Worm (Caenorhabditis elegans) whole organism, early embryonic: ENCODE results near the gene prkl-1.

Experiments
- B0310.2 ChIP-seq: sonication (generic microtip); optimal IDR thresholded peaks from 2 replicates; lab custom pipeline; 2016; ENCODE audit warnings: mild to moderate bottlenecking, missing genetic modification characterization, missing compliant biosample characterization
- F13C5.2 ChIP-seq: sonication (generic microtip); optimal IDR thresholded peaks from 2 replicates; lab custom pipeline; 2017; ENCODE audit warnings: mild to moderate bottlenecking, missing genetic modification characterization, inconsistent platforms, missing compliant biosample characterization
- aly-1 ChIP-seq: sonication (generic microtip); optimal IDR thresholded peaks from 2 replicates; lab custom pipeline; 2016; ENCODE audit warnings: missing genetic modification characterization, missing compliant biosample characterization
- ama-1 ChIP-seq: fragments of 150-350 bp; optimal IDR thresholded peaks from 2 replicates; lab custom pipeline; 2014
- ceh-13 ChIP-seq: fragments of 200-800 bp; sonication (Bioruptor generic); optimal IDR thresholded peaks from 2 replicates; lab custom pipeline; 2018; ENCODE audit warnings: mild to moderate bottlenecking, missing genetic modification characterization, missing compliant biosample characterization
- ceh-36 ChIP-seq: sonication (generic microtip); optimal IDR thresholded peaks from 2 replicates; lab custom pipeline; 2016; ENCODE audit warnings: missing genetic modification characterization, inconsistent platforms, missing compliant biosample characterization
- ets-7 ChIP-seq: sonication (generic microtip); optimal IDR thresholded peaks from 2 replicates; lab custom pipeline; 2016; ENCODE audit warnings: missing genotype, missing genetic modification characterization, missing compliant biosample characterization
- flt-1 ChIP-seq: fragments of 200-800 bp; sonication (Bioruptor generic); IDR thresholded peaks from 2 replicates; pipeline ENCODE4 v1.3.6; 2022; ENCODE audit warnings: missing genetic modification characterization, missing compliant biosample characterization
- hmbx-1 ChIP-seq: sonication (generic microtip); optimal IDR thresholded peaks from 2 replicates; lab custom pipeline; 2016; ENCODE audit warnings: mild to moderate bottlenecking, missing genetic modification characterization, missing compliant biosample characterization
- hnd-1 ChIP-seq: sonication (generic microtip); optimal IDR thresholded peaks from 2 replicates; lab custom pipeline; 2016; ENCODE audit warnings: missing genetic modification characterization, missing compliant biosample characterization
- pes-1 ChIP-seq: fragments of 200-800 bp; sonication (Bioruptor generic); IDR thresholded peaks from 2 replicates; pipeline ENCODE4 v1.3.6; 2022; ENCODE audit warnings: missing genetic modification reagents, missing genetic modification characterization, missing compliant biosample characterization
- scrt-1 ChIP-seq: fragments of 200-800 bp; sonication (Bioruptor generic); IDR thresholded peaks from 2 replicates; pipeline ENCODE4 v1.3.6; 2022; ENCODE audit warnings: missing genetic modification characterization, missing compliant biosample characterization
- sea-1 ChIP-seq: fragments of 200-800 bp; sonication (Bioruptor generic); conservative IDR thresholded peaks from 2 replicates; pipeline ENCODE4 v1.3.6; 2022; ENCODE audit warnings: missing genetic modification characterization, missing compliant biosample characterization
- tbx-11 ChIP-seq: fragments of 200-800 bp; sonication (Bioruptor generic); IDR thresholded peaks from 2 replicates; pipeline ENCODE4 v1.3.6; 2022; ENCODE audit warnings: missing genetic modification characterization, missing compliant biosample characterization
- tbx-37 ChIP-seq: fragments of 200-800 bp; sonication (Bioruptor generic); conservative IDR thresholded peaks from 2 replicates; pipeline ENCODE4 v1.3.6; 2022; ENCODE audit warnings: missing genetic modification reagents, missing genetic modification characterization, missing compliant biosample characterization
- tra-4 ChIP-seq: sonication (generic microtip); optimal IDR thresholded peaks from 2 replicates; lab custom pipeline; 2017; ENCODE audit warnings: missing genetic modification characterization, missing compliant biosample characterization

The prkl-1 gene

ce11 chrIV:6946832-6947231 is 39.9 kb downstream of the prkl-1 start:
- no peak for TF ChIP-seq flt-1 (GFP tag; lab: Robert Waterston, UW)
- TF ChIP-seq tra-4 = no peak

ce11 chrIV:6941101-6941500 is 45.6 kb downstream of the prkl-1 start:
- TF ChIP-seq B0310.2 (tag; lab: Kevin White, UChicago) = no peak
- TF ChIP-seq tbx-11 (GFP tag; lab: Robert Waterston, UW) = no peak
- no peak for TF ChIP-seq ceh-13 (GFP tag; lab: Kevin White, UChicago)
- TF ChIP-seq scrt-1 (GFP tag; lab: Robert Waterston, UW) = no peak
- TF ChIP-seq aly-1 = no peak

- TF ChIP-seq B0310.2 (tag; lab: Kevin White, UChicago) (no peak), ceh-13 (GFP tag; lab: Kevin White, UChicago) (no peak), sea-1 (GFP tag; lab: Robert Waterston, UW) (no peak), tra-4 (no peak), pes-1 (GFP tag; lab: Robert Waterston, UW) (no peak), aly-1 (no peak), flt-1 (GFP tag; lab: Robert Waterston, UW) (no peak), F13C5.2 (tag; lab: Kevin White, UChicago) (no peak), ets-7 (tag; lab: Kevin White, UChicago) (no peak), hnd-1 (no peak), tbx-37 (GFP tag; lab: Robert Waterston, UW) (no peak), tbx-11 (GFP tag; lab: Robert Waterston, UW) (no peak), ceh-36 (tag; lab: Kevin White, UChicago) (no peak), scrt-1 (GFP tag; lab: Robert Waterston, UW) (no peak), hmbx-1 (tag; lab: Kevin White, UChicago) (no peak), ama-1 (no peak)
Measured at ce11 chrIV:6937548-6937947, 49.2 kb downstream of the prkl-1 start, which contains the start of gene npr-12. TSS of gene npr-12 (minus strand) at chrIV:6937648.
